Fruit fly (Drosophila melanogaster): ENCODE measurements around the gene CG3698.

The CG3698 gene

DNA sequence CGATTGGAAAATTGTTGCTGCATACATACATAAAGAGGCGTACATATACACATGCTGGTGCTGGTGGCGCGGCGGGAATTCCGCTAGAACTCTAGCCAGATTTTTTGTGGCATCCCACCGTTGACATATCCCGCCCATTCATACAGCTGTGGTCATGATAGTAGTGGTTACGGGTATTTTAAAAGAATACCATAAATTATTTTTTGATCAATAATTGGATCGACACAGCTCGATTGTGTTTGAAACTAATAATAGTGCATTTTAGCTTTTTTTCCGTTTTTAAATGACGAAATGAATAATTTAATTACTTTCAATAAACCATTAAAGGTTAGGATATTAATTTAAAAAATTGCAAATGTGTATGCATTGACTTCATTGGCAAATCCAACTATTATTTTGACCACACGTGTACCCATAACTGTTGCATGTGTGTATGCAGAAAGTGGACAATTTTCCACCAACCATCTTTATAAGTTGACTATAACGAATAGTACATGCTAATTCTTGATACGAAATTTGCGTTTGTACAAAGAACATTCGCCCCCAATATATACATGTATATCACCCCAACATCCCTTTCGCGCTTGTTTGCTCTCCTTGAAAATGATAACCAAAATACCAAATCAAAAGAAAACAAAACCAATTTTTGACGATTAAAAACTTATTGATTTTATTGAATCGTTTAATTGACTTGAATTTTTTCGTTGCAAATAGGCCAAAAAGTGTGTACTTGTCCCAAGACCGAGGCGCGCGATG, 26.1 kb downstream of the CG3698 start (continued):
- TF ChIP-seq hbn (GFP tag; IDR thresholded peaks at IDR 0.05; ENCODE audit: partially characterized antibody), result no peak
- TF ChIP-seq CG18476 (GFP tag; optimal IDR thresholded peaks at IDR 0.05), result peak; percentile 78
- peak; percentile 39 for TF ChIP-seq CG9437 (GFP tag; optimal IDR thresholded peaks at IDR 0.05)
- TF ChIP-seq CG31224 (GFP tag; IDR thresholded peaks at IDR 0.05), result peak; percentile 60
- TF ChIP-seq Ptx1 (GFP tag; IDR thresholded peaks at IDR 0.05), result peak; percentile 81
- TF ChIP-seq lov (optimal IDR thresholded peaks at IDR 0.05), result no peak
- TF ChIP-seq lov (GFP tag; IDR thresholded peaks at IDR 0.05), result peak; percentile 78; the same call in 2 of the 3 replicates
- no peak for TF ChIP-seq p53 (GFP tag; optimal IDR thresholded peaks at IDR 0.05)
- TF ChIP-seq CG14441 (GFP tag; IDR thresholded peaks at IDR 0.05), result peak; percentile 81
- TF ChIP-seq ken (GFP tag; IDR thresholded peaks at IDR 0.05), result peak; percentile 75; the same call in 1 of the 3 replicates
- TF ChIP-seq luna (GFP tag; optimal IDR thresholded peaks at IDR 0.05), result no peak
- no peak for TF ChIP-seq Neu2 (GFP tag; optimal IDR thresholded peaks at IDR 0.05; ENCODE audit: borderline replicate concordance)
- peak; percentile 85 for TF ChIP-seq CG17829 (tag; optimal IDR thresholded peaks at IDR 0.05)
- peak; percentile 85 for TF ChIP-seq CG12071 (GFP tag; optimal IDR thresholded peaks at IDR 0.05)
- TF ChIP-seq CG1647 (GFP tag; optimal IDR thresholded peaks at IDR 0.05), result peak; percentile 46
- TF ChIP-seq mam (GFP tag; optimal IDR thresholded peaks at IDR 0.05), result peak; percentile 64
- TF ChIP-seq phol (tag; optimal IDR thresholded peaks at IDR 0.05), result no peak
- TF ChIP-seq jigr1 (GFP tag; IDR thresholded peaks at IDR 0.05), result peak; percentile 42; the same call in 1 of the 3 replicates
- peak; percentile 59; the same call in 1 of the 2 replicates for TF ChIP-seq Oaz (GFP tag; IDR thresholded peaks at IDR 0.05)
- TF ChIP-seq crc (GFP tag; optimal IDR thresholded peaks at IDR 0.05), result no peak
- TF ChIP-seq z (GFP tag; IDR thresholded peaks at IDR 0.05), result no peak
- TF ChIP-seq CG30020 (tag; optimal IDR thresholded peaks at IDR 0.05), result no peak
- peak; percentile 90 for TF ChIP-seq Awh (GFP tag; IDR thresholded peaks at IDR 0.05)
- peak; percentile 65 for TF ChIP-seq maf-S (GFP tag; optimal IDR thresholded peaks at IDR 0.05)
- no peak for TF ChIP-seq ato (GFP tag; IDR thresholded peaks at IDR 0.05; ENCODE audit: partially characterized antibody)
- TF ChIP-seq CG32532 (GFP tag; IDR thresholded peaks at IDR 0.05), result peak; percentile 89
- no peak for TF ChIP-seq ham (GFP tag; IDR thresholded peaks at IDR 0.05)
- peak; percentile 83 for TF ChIP-seq az2 (GFP tag; optimal IDR thresholded peaks at IDR 0.05)
- peak; percentile 46 for TF ChIP-seq CG17802 (tag; optimal IDR thresholded peaks at IDR 0.05)
- TF ChIP-seq trh (GFP tag; optimal IDR thresholded peaks at IDR 0.05), result peak; percentile 16
- TF ChIP-seq CG11695 (GFP tag; IDR thresholded peaks at IDR 0.05), result peak; percentile 89
- TF ChIP-seq CG18262 (tag; optimal IDR thresholded peaks at IDR 0.05), result peak; percentile 86
- peak; percentile 71 for TF ChIP-seq esg (GFP tag; conservative IDR thresholded peaks at IDR 0.05)
- peak; percentile 26; the same call in 1 of the 2 replicates for TF ChIP-seq CG6272 (GFP tag; IDR thresholded peaks at IDR 0.05)
- TF ChIP-seq CG2712 (tag; optimal IDR thresholded peaks at IDR 0.05), result peak; percentile 84
- TF ChIP-seq CG8089 (GFP tag; optimal IDR thresholded peaks at IDR 0.05), result peak; percentile 1
- peak; percentile 50 for TF ChIP-seq D19B (GFP tag; optimal IDR thresholded peaks at IDR 0.05)
- peak; percentile 56 for TF ChIP-seq CG1529 (GFP tag; optimal IDR thresholded peaks at IDR 0.05)
- peak; percentile 40 for TF ChIP-seq CG16815 (GFP tag; optimal IDR thresholded peaks at IDR 0.05)
- peak; percentile 63 for TF ChIP-seq ems (GFP tag; optimal IDR thresholded peaks at IDR 0.05)
- peak; percentile 70 for TF ChIP-seq gcm2 (GFP tag; optimal IDR thresholded peaks at IDR 0.05)
- peak; percentile 60 for TF ChIP-seq MESR4 (GFP tag; optimal IDR thresholded peaks at IDR 0.05)
- TF ChIP-seq prd (optimal IDR thresholded peaks at IDR 0.05), result no peak
- TF ChIP-seq prd (GFP tag; IDR thresholded peaks at IDR 0.05), result peak; percentile 82

Measured in whole organism, embryonic.